Worm (Caenorhabditis elegans) whole organism, L4 larva: Measurements from ENCODE around the gene ddx-15.

Experiments
- F10B5.3 ChIP-seq: sonication (generic microtip); optimal IDR thresholded peaks from 2 replicates; lab custom pipeline; 2016; ENCODE audit warnings: mild to moderate bottlenecking, missing genetic modification characterization, missing compliant biosample characterization
- Y105C5A.15 ChIP-seq: fragments of 200-800 bp; sonication (Bioruptor generic); IDR thresholded peaks from 2 replicates; pipeline ENCODE4 v1.3.6; 2022; ENCODE audit warnings: missing genetic modification characterization, missing compliant biosample characterization
- Y48G9A.11 ChIP-seq: fragments of 200-800 bp; sonication (Bioruptor generic); IDR thresholded peaks from 2 replicates; pipeline ENCODE4 v1.3.6; 2022; ENCODE audit warnings: missing genetic modification reagents, missing genetic modification characterization, missing compliant biosample characterization
- attf-4 ChIP-seq: sonication (generic microtip); optimal IDR thresholded peaks from 3 replicates; lab custom pipeline; 2017; ENCODE audit warnings: missing biosample characterization, missing genetic modification characterization
- ceh-20 ChIP-seq: fragments of 200-800 bp; sonication (Bioruptor generic); IDR thresholded peaks from 2 replicates; pipeline ENCODE4 v1.3.6; 2022; ENCODE audit warnings: missing genetic modification reagents, missing genetic modification characterization, missing compliant biosample characterization
- ceh-82 ChIP-seq: sonication (generic microtip); optimal IDR thresholded peaks from 2 replicates; lab custom pipeline; 2017; ENCODE audit warnings: missing biosample characterization, missing genetic modification characterization
- ctbp-1 ChIP-seq: fragments of 200-800 bp; sonication (Bioruptor generic); IDR thresholded peaks from 2 replicates; pipeline ENCODE4 v1.3.6; 2022; ENCODE audit warnings: missing genetic modification reagents, missing genetic modification characterization, missing compliant biosample characterization
- daf-16 ChIP-seq, 3 experiments: sonication (generic microtip); optimal IDR thresholded peaks; 2 replicates each; lab custom pipeline; 2016 to 2017; ENCODE audit warnings: missing genetic modification characterization in 3 of 3, missing genetic modification reagents in 3 of 3, mild to moderate bottlenecking in 2 of 3, missing compliant biosample characterization in 2 of 3, missing biosample characterization in 1 of 3, moderate library complexity in 1 of 3
- daf-19 ChIP-seq: fragments of 200-800 bp; sonication (Bioruptor generic); conservative IDR thresholded peaks from 2 replicates; pipeline ENCODE4 v1.3.6; 2022; ENCODE audit warnings: missing genetic modification characterization, missing compliant biosample characterization
- dmd-8 ChIP-seq: fragments of 200-800 bp; sonication (Bioruptor generic); IDR thresholded peaks from 2 replicates; pipeline ENCODE4 v1.3.6; 2022; ENCODE audit warnings: missing genetic modification characterization, missing compliant biosample characterization
- dmd-9 ChIP-seq: fragments of 200-800 bp; sonication (Bioruptor generic); IDR thresholded peaks from 2 replicates; pipeline ENCODE4 v1.3.6; 2022; ENCODE audit warnings: missing genetic modification reagents, missing genetic modification characterization, missing compliant biosample characterization
- duxl-1 ChIP-seq: sonication (generic microtip); optimal IDR thresholded peaks from 2 replicates; lab custom pipeline; 2016; ENCODE audit warnings: mild to moderate bottlenecking, missing genetic modification characterization, moderate library complexity, missing compliant biosample characterization; ENCODE audit not compliant: poor library complexity
- egl-43 ChIP-seq: fragments of 200-800 bp; sonication (Bioruptor generic); IDR thresholded peaks from 2 replicates; pipeline ENCODE4 v1.3.6; 2022; ENCODE audit warnings: missing genetic modification reagents, missing genetic modification characterization, missing compliant biosample characterization
- fkh-10 ChIP-seq: fragments of 150-350 bp; optimal IDR thresholded peaks from 2 replicates; lab custom pipeline; 2014; ENCODE audit warnings: missing biosample characterization, missing genetic modification reagents, missing genetic modification characterization
- fos-1 ChIP-seq: fragments of 150-350 bp; optimal IDR thresholded peaks from 2 replicates; lab custom pipeline; 2014; ENCODE audit warnings: missing biosample characterization, missing genetic modification characterization
- hif-1 ChIP-seq, 2 experiments: sonication (generic microtip); optimal IDR thresholded peaks; 2 replicates each; lab custom pipeline; 2016 to 2017; ENCODE audit warnings: missing compliant biosample characterization in 2 of 2, missing genetic modification characterization in 2 of 2, missing genetic modification reagents in 2 of 2, missing genotype in 2 of 2, mild to moderate bottlenecking in 1 of 2
- hlh-11 ChIP-seq: fragments of 200-800 bp; sonication (Bioruptor generic); optimal IDR thresholded peaks from 2 replicates; lab custom pipeline; 2018; ENCODE audit warnings: mild to moderate bottlenecking, missing genetic modification characterization, missing compliant biosample characterization
- lim-7 ChIP-seq: fragments of 200-800 bp; sonication (Bioruptor generic); IDR thresholded peaks from 2 replicates; pipeline ENCODE4 v1.3.6; 2022; ENCODE audit warnings: missing genetic modification characterization, missing compliant biosample characterization
- lin-1 ChIP-seq: fragments of 200-800 bp; sonication (Bioruptor generic); IDR thresholded peaks from 2 replicates; pipeline ENCODE4 v1.3.6; 2022; ENCODE audit warnings: missing genetic modification reagents, missing genetic modification characterization, missing compliant biosample characterization
- lin-15B ChIP-seq: fragments of 150-350 bp; sonication (generic microtip); optimal IDR thresholded peaks from 3 replicates; lab custom pipeline; 2014; ENCODE audit warnings: missing biosample characterization, missing genetic modification characterization
- lin-38 ChIP-seq: fragments of 200-800 bp; sonication (Bioruptor generic); IDR thresholded peaks from 2 replicates; pipeline ENCODE4 v1.3.6; 2022; ENCODE audit warnings: missing genetic modification reagents, missing genetic modification characterization, missing compliant biosample characterization
- lir-3 ChIP-seq: sonication (generic microtip); optimal IDR thresholded peaks from 2 replicates; lab custom pipeline; 2016; ENCODE audit warnings: mild to moderate bottlenecking, missing genetic modification characterization, missing compliant biosample characterization
- madf-5 ChIP-seq, 2 experiments: fragments of 200-800 bp; sonication (Bioruptor generic); IDR thresholded peaks; 2 replicates each; pipeline ENCODE4 v1.3.6; 2022; ENCODE audit warnings: missing compliant biosample characterization in 2 of 2, missing genetic modification characterization in 2 of 2
- madf-9 ChIP-seq: fragments of 200-800 bp; sonication (Bioruptor generic); conservative IDR thresholded peaks from 2 replicates; pipeline ENCODE4 v1.3.6; 2022; ENCODE audit warnings: missing genetic modification reagents, missing genetic modification characterization, missing compliant biosample characterization
- mdl-1 ChIP-seq, 2 experiments: fragments of 150-350 bp in 1 of 2; sonication (generic microtip) in 1 of 2; optimal IDR thresholded peaks; 2 replicates each; lab custom pipeline; 2014 to 2017; ENCODE audit warnings: missing biosample characterization in 2 of 2, missing genetic modification characterization in 2 of 2
- mdt-29 ChIP-seq: fragments of 200-800 bp; sonication (Bioruptor generic); IDR thresholded peaks from 2 replicates; pipeline ENCODE4 v1.3.6; 2022; ENCODE audit warnings: missing genetic modification reagents, missing genetic modification characterization, missing compliant biosample characterization
- mes-2 ChIP-seq: sonication (generic microtip); optimal IDR thresholded peaks from 2 replicates; lab custom pipeline; 2016; ENCODE audit warnings: missing genotype, mild to moderate bottlenecking, missing genetic modification characterization, missing compliant biosample characterization; ENCODE audit not compliant: poor library complexity, severe bottlenecking
- mxl-2 ChIP-seq: fragments of 200-800 bp; sonication (Bioruptor generic); conservative IDR thresholded peaks from 2 replicates; pipeline ENCODE4 v1.3.6; 2022; ENCODE audit warnings: missing genetic modification reagents, missing genetic modification characterization, missing compliant biosample characterization
- mxl-3 ChIP-seq: fragments of 200-800 bp; sonication (Bioruptor generic); optimal IDR thresholded peaks from 2 replicates; lab custom pipeline; 2018; ENCODE audit warnings: mild to moderate bottlenecking, missing genetic modification characterization, missing compliant biosample characterization
- nhr-102 ChIP-seq: sonication (generic microtip); optimal IDR thresholded peaks from 2 replicates; lab custom pipeline; 2016; ENCODE audit warnings: mild to moderate bottlenecking, missing genetic modification characterization, moderate library complexity, missing compliant biosample characterization
- nhr-25 ChIP-seq: sonication (generic microtip); optimal IDR thresholded peaks from 2 replicates; lab custom pipeline; 2017; ENCODE audit warnings: missing genetic modification characterization, mild to moderate bottlenecking, missing compliant biosample characterization, antibody characterized with exemption, moderate library complexity, borderline replicate concordance; ENCODE audit not compliant: insufficient read depth
- nhr-28 ChIP-seq: fragments of 150-350 bp; optimal IDR thresholded peaks from 2 replicates; lab custom pipeline; 2014; ENCODE audit warnings: missing biosample characterization, missing genetic modification characterization
- nhr-41 ChIP-seq: fragments of 200-800 bp; sonication (Bioruptor generic); IDR thresholded peaks from 2 replicates; pipeline ENCODE4 v1.3.6; 2022; ENCODE audit warnings: missing genetic modification reagents, missing genetic modification characterization, missing compliant biosample characterization
- nhr-6 ChIP-seq: fragments of 150-350 bp; optimal IDR thresholded peaks from 2 replicates; lab custom pipeline; 2014; ENCODE audit warnings: missing biosample characterization, missing genetic modification characterization
- nhr-76 ChIP-seq: fragments of 150-350 bp; optimal IDR thresholded peaks from 2 replicates; lab custom pipeline; 2014; ENCODE audit warnings: missing biosample characterization, missing genetic modification characterization
- pha-4 ChIP-seq, 2 experiments: fragments of 150-350 bp in 1 of 2; fragments of 200-800 bp in 1 of 2; sonication (Bioruptor generic) in 1 of 2; IDR thresholded peaks in 1 of 2; optimal IDR thresholded peaks in 1 of 2; 2 replicates each; pipeline versions ENCODE4 v1.3.6 to Lab custom; 2014 to 2022; ENCODE audit warnings: missing genetic modification characterization in 2 of 2, missing genetic modification reagents in 2 of 2, missing biosample characterization in 1 of 2, missing compliant biosample characterization in 1 of 2
- saeg-2 ChIP-seq: fragments of 200-800 bp; sonication (Bioruptor generic); IDR thresholded peaks from 2 replicates; pipeline ENCODE4 v1.3.6; 2022; ENCODE audit warnings: missing genetic modification reagents, missing genetic modification characterization, missing compliant biosample characterization
- sdz-12 ChIP-seq: fragments of 200-800 bp; sonication (Bioruptor generic); optimal IDR thresholded peaks from 2 replicates; lab custom pipeline; 2018; ENCODE audit warnings: mild to moderate bottlenecking, missing genetic modification characterization, missing compliant biosample characterization
- skn-1 ChIP-seq: fragments of 150-350 bp; optimal IDR thresholded peaks from 2 replicates; lab custom pipeline; 2014; ENCODE audit warnings: missing biosample characterization, missing genetic modification characterization
- spr-1 ChIP-seq: sonication (generic microtip); optimal IDR thresholded peaks from 2 replicates; lab custom pipeline; 2016; ENCODE audit warnings: mild to moderate bottlenecking, missing genetic modification characterization, missing compliant biosample characterization
- unc-130 ChIP-seq: sonication (generic microtip); optimal IDR thresholded peaks from 2 replicates; lab custom pipeline; 2016; ENCODE audit warnings: missing genetic modification reagents, missing genetic modification characterization, missing compliant biosample characterization
- vab-7 ChIP-seq: fragments of 200-800 bp; sonication (Bioruptor generic); IDR thresholded peaks from 2 replicates; pipeline ENCODE4 v1.3.6; 2022; ENCODE audit warnings: missing genetic modification reagents, missing genetic modification characterization, missing compliant biosample characterization
- zfp-2 ChIP-seq: sonication (generic microtip); optimal IDR thresholded peaks from 2 replicates; lab custom pipeline; 2016; ENCODE audit warnings: mild to moderate bottlenecking, missing genetic modification characterization, missing compliant biosample characterization
- zip-11 ChIP-seq: fragments of 200-800 bp; sonication (Bioruptor generic); IDR thresholded peaks from 2 replicates; pipeline ENCODE4 v1.3.6; 2022; ENCODE audit warnings: missing genetic modification characterization, missing compliant biosample characterization

Gene ddx-15

DNA sequence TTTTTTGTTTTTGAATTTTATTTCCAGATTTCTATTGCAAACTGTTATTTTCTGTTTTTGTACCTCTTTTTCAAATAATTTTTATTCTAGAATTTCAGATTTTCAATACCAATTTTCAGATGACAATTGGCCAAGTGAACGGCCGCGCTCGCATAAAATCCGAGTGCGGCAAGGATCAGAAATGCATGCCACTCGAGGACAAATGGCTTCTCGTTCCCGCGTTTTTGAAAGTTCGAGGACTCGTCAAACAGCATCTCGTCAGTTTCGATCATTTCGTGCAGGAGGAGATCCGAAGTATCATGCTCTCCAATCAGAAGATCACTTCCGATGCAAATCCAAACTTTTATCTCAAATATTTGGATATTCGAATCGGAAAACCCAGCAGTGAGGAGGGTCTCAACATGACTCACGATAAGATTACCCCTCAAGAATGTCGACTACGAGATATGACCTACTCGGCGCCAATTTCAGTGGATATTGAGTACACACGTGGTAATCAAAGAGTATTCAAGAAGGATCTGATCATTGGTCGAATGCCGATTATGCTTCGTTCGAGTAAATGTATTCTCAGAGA lies 34.2 kb downstream of the ddx-15 start, which contains the start of gene rpc-2 (continued):
- TF ChIP-seq lim-7: peak; percentile 18; the same call in 1 of the 2 replicates
- no peak for TF ChIP-seq zip-11 (GFP tag; lab: Robert Waterston, UW)
- 0 out of 2 replicates have a peak, but pooled peaks have one; percentile 51 for TF ChIP-seq dmd-8 (GFP tag; lab: Robert Waterston, UW)
- peak; percentile 50 for TF ChIP-seq lin-38 (GFP tag; lab: Robert Waterston, UW)
- no peak for TF ChIP-seq hlh-11 (tag; lab: Kevin White, UChicago)
- no peak for TF ChIP-seq madf-5 (GFP tag; IDR thresholded peaks at IDR 0.05; lab: Robert Waterston, UW)

DNA sequence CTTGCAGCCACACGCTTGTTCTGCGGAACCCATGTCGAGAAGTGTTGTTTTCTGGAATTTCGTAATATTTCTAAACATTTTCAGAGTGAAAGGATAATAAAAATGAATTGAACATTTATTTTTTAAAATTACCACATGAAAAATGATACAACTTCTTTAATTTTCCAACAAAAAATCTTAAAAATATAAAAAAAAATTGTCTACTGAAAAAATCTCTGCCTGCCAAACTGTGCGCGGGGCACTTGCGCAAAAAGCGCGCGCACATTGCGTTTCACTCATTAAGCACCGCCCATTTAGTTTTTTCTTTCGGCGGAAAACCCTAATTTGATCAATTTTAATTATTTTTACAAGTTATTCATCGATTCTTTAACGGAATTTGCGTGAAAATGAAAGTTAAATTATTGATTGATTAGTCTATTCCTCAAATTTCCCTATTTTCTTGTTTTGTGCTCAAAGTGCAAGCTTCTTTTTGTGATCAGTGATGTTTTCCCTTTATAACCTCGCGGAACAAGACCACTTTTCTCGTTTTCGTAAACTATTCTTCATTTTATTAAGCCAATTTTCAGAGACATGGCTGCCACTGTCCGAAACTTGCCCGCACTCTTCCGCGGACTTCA lies 36.5 kb downstream of the ddx-15 start, which contains the start of the genes nmad-1 and hach-1:
nmad-1 (minus strand) TSS at position 51 of the 617 bp plus-strand sequence.
hach-1 (plus strand) TSS at position 567 of the 617 bp plus-strand sequence.
- TF ChIP-seq nhr-28 (peak; percentile 27), unc-130 (peak; percentile 53), mxl-3 (no peak), mes-2 (tag; lab: Kevin White, UChicago) (peak; percentile 95), spr-1 (tag; lab: Kevin White, UChicago) (peak; percentile 34), mdt-29 (GFP tag; lab: Robert Waterston, UW) (no peak), madf-9 (GFP tag; lab: Robert Waterston, UW) (0 out of 2 replicates have a peak, but pooled peaks have one; percentile 34), ceh-20 (GFP tag; lab: Robert Waterston, UW) (peak; percentile 59; the same call in 1 of the 2 replicates), nhr-102 (peak; percentile 68), pha-4 (GFP tag; IDR thresholded peaks at IDR 0.05; lab: Robert Waterston, UW) (peak; percentile 87), pha-4 (tag; optimal IDR thresholded peaks at IDR 0.05; lab: Kevin White, UChicago) (no peak), attf-4 (tag; lab: Kevin White, UChicago) (no peak), hif-1 (tag; optimal IDR thresholded peaks at IDR 0.05; lab: Kevin White, UChicago) (peak in 1 of 2 experiments; percentile 67), daf-16 (GFP tag; optimal IDR thresholded peaks at IDR 0.05; lab: Kevin White, UChicago) (peak; percentile 18 to 49), daf-16 (tag; optimal IDR thresholded peaks at IDR 0.05; lab: Kevin White, UChicago) (peak; percentile 48), ceh-82 (tag; lab: Kevin White, UChicago) (no peak), saeg-2 (GFP tag; lab: Robert Waterston, UW) (no peak), ctbp-1 (GFP tag; lab: Robert Waterston, UW) (peak; percentile 58), dmd-8 (GFP tag; lab: Robert Waterston, UW) (no peak), nhr-6 (tag; lab: Kevin White, UChicago) (peak; percentile 48), Y48G9A.11 (GFP tag; lab: Robert Waterston, UW) (no peak), fkh-10 (peak; percentile 36), mxl-2 (GFP tag; lab: Robert Waterston, UW) (no peak), lin-38 (GFP tag; lab: Robert Waterston, UW) (peak; percentile 79), nhr-25 (no peak), vab-7 (GFP tag; lab: Robert Waterston, UW) (peak; percentile 73), F10B5.3 (tag; lab: Kevin White, UChicago) (peak; percentile 14), Y105C5A.15 (GFP tag; lab: Robert Waterston, UW) (no peak), egl-43 (GFP tag; lab: Robert Waterston, UW) (0 out of 2 replicates have a peak, but pooled peaks have one; percentile 57), lin-15B (tag; lab: Kevin White, UChicago) (no peak), nhr-41 (GFP tag; lab: Robert Waterston, UW) (no peak), sdz-12 (GFP tag; lab: Kevin White, UChicago) (no peak), fos-1 (no peak), dmd-9 (no peak), duxl-1 (tag; lab: Kevin White, UChicago) (peak; percentile 89), skn-1 (tag; lab: Kevin White, UChicago) (no peak), mdl-1 (tag; optimal IDR thresholded peaks at IDR 0.05; lab: Kevin White, UChicago) (no peak), zfp-2 (tag; lab: Kevin White, UChicago) (peak; percentile 13), lir-3 (no peak), lin-1 (GFP tag; lab: Robert Waterston, UW) (peak; percentile 64; the same call in 1 of the 2 replicates), nhr-76 (tag; lab: Kevin White, UChicago) (no peak), daf-19 (GFP tag; lab: Robert Waterston, UW) (0 out of 2 replicates have a peak, but pooled peaks have one; percentile 48), hlh-11 (tag; lab: Kevin White, UChicago) (peak; percentile 67)
